Fruit fly (Drosophila melanogaster): ENCODE results near the gene Sf3b5.

DNA sequence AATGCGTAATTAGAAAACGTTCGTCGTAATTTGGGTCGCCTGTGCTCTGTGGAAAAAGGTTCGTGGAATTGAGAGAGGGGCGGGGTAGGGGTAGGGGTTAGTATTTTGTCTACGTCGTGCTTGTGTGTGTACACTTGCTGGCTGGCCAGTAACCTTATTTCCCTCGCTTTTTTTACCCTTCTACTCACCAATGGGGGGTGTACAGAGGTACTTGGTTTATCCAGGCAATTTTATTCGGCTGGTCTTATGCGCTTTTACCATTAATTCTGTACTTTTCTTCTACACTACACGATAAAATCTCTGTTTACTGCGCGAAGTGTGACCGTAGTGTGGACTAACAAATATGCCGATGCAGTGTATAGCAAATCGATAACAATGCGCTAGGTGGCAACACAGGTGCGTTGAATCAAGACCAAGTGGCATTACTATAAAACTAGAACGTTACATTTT, 4.6 kb upstream of the Sf3b5 start, which contains the start of gene tgo:
- TF ChIP-seq CG9932 (GFP tag; IDR thresholded peaks at IDR 0.05) = no peak
- TF ChIP-seq ems (GFP tag; optimal IDR thresholded peaks at IDR 0.05) = no peak
- TF ChIP-seq klu (GFP tag; IDR thresholded peaks at IDR 0.05) = no peak
- no peak for TF ChIP-seq Camta (GFP tag; optimal IDR thresholded peaks at IDR 0.05)
- TF ChIP-seq HmgD (GFP tag; optimal IDR thresholded peaks at IDR 0.05) = peak; percentile 1

Data from whole organism, embryonic.